Worm (Caenorhabditis elegans) whole organism, L2 larva: ENCODE data around the gene F54H12.8.

Experiments
- C34F6.9 ChIP-seq: fragments of 150-350 bp; optimal IDR thresholded peaks from 2 replicates; lab custom pipeline; 2014; ENCODE audit warnings: missing biosample characterization, missing genetic modification characterization
- F13H6.1 ChIP-seq: sonication (generic microtip); optimal IDR thresholded peaks from 2 replicates; lab custom pipeline; 2016; ENCODE audit warnings: missing genetic modification characterization, missing compliant biosample characterization
- R02D3.7 ChIP-seq: fragments of 150-350 bp; optimal IDR thresholded peaks from 2 replicates; lab custom pipeline; 2014; ENCODE audit warnings: missing biosample characterization, missing genetic modification characterization
- Y55F3AM.14 ChIP-seq: fragments of 200-800 bp; sonication (Bioruptor generic); optimal IDR thresholded peaks from 2 replicates; lab custom pipeline; 2018; ENCODE audit warnings: mild to moderate bottlenecking, missing genetic modification characterization, missing compliant biosample characterization
- ZK546.5 ChIP-seq: sonication (generic microtip); optimal IDR thresholded peaks from 2 replicates; lab custom pipeline; 2017; ENCODE audit warnings: missing biosample characterization, missing genetic modification characterization
- alr-1 ChIP-seq: fragments of 150-350 bp; optimal IDR thresholded peaks from 2 replicates; lab custom pipeline; 2014; ENCODE audit warnings: missing biosample characterization, missing genetic modification characterization
- aly-2 ChIP-seq: fragments of 150-350 bp; optimal IDR thresholded peaks from 2 replicates; lab custom pipeline; 2014; ENCODE audit warnings: missing biosample characterization, missing genetic modification characterization
- ama-1 ChIP-seq: fragments of 150-350 bp; optimal IDR thresholded peaks from 2 replicates; lab custom pipeline; 2018; ENCODE audit warnings: inconsistent platforms
- blmp-1 ChIP-seq: sonication (generic microtip); optimal IDR thresholded peaks from 2 replicates; lab custom pipeline; 2017; ENCODE audit warnings: missing genetic modification characterization, mild to moderate bottlenecking, missing compliant biosample characterization, antibody characterized with exemption, moderate library complexity; ENCODE audit not compliant: insufficient read depth
- ceh-16 ChIP-seq: fragments of 150-350 bp; optimal IDR thresholded peaks from 2 replicates; lab custom pipeline; 2014; ENCODE audit warnings: missing biosample characterization, missing genetic modification characterization
- ceh-82 ChIP-seq: fragments of 150-350 bp; optimal IDR thresholded peaks from 2 replicates; lab custom pipeline; 2014; ENCODE audit warnings: missing biosample characterization, missing genetic modification characterization
- crh-2 ChIP-seq: sonication (generic microtip); optimal IDR thresholded peaks from 2 replicates; lab custom pipeline; 2017; ENCODE audit warnings: missing biosample characterization, missing genetic modification characterization
- dmd-4 ChIP-seq: sonication (generic microtip); optimal IDR thresholded peaks from 2 replicates; lab custom pipeline; 2017; ENCODE audit warnings: missing biosample characterization, missing genetic modification characterization
- egl-27 ChIP-seq: sonication (generic microtip); optimal IDR thresholded peaks from 3 replicates; lab custom pipeline; 2017; ENCODE audit warnings: missing biosample characterization, missing genetic modification reagents, missing genetic modification characterization
- elt-1 ChIP-seq: fragments of 150-350 bp; optimal IDR thresholded peaks from 2 replicates; lab custom pipeline; 2014; ENCODE audit warnings: missing biosample characterization, missing genetic modification characterization
- elt-3 ChIP-seq: sonication (generic microtip); optimal IDR thresholded peaks from 2 replicates; lab custom pipeline; 2017; ENCODE audit warnings: missing biosample characterization, missing genetic modification characterization
- fos-1 ChIP-seq: fragments of 150-350 bp; optimal IDR thresholded peaks from 2 replicates; lab custom pipeline; 2014; ENCODE audit warnings: missing biosample characterization, missing genetic modification characterization
- gmeb-1 ChIP-seq: fragments of 150-350 bp; optimal IDR thresholded peaks from 2 replicates; lab custom pipeline; 2014; ENCODE audit warnings: missing biosample characterization, missing genetic modification characterization
- lin-11 ChIP-seq: fragments of 150-350 bp; sonication (generic microtip); optimal IDR thresholded peaks from 2 replicates; lab custom pipeline; 2014; ENCODE audit warnings: missing biosample characterization, missing genetic modification characterization, inconsistent platforms, mixed read lengths
- lin-13 ChIP-seq: fragments of 150-350 bp; optimal IDR thresholded peaks from 2 replicates; lab custom pipeline; 2014; ENCODE audit warnings: missing biosample characterization, missing genetic modification reagents, missing genetic modification characterization
- lin-39 ChIP-seq: fragments of 150-350 bp; optimal IDR thresholded peaks from 2 replicates; lab custom pipeline; 2014; ENCODE audit warnings: missing biosample characterization, missing genetic modification reagents, missing genetic modification characterization
- lsy-2 ChIP-seq, 2 experiments: fragments of 150-350 bp in 1 of 2; sonication (generic microtip) in 1 of 2; optimal IDR thresholded peaks; 2 replicates each; lab custom pipeline; 2014 to 2017; ENCODE audit warnings: missing biosample characterization in 2 of 2, missing genetic modification characterization in 2 of 2
- mab-5 ChIP-seq: fragments of 150-350 bp; optimal IDR thresholded peaks from 2 replicates; lab custom pipeline; 2014; ENCODE audit warnings: missing biosample characterization, missing genetic modification characterization
- mbf-1 ChIP-seq: sonication (generic microtip); optimal IDR thresholded peaks from 2 replicates; lab custom pipeline; 2017; ENCODE audit warnings: missing biosample characterization, missing genetic modification characterization
- mdl-1 ChIP-seq, 2 experiments: fragments of 150-350 bp in 1 of 2; sonication (generic microtip) in 1 of 2; optimal IDR thresholded peaks; 2 replicates each; lab custom pipeline; 2017; ENCODE audit warnings: missing biosample characterization in 2 of 2, missing genetic modification characterization in 2 of 2
- nhr-10 ChIP-seq: sonication (generic microtip); optimal IDR thresholded peaks from 2 replicates; lab custom pipeline; 2017; ENCODE audit warnings: missing biosample characterization, missing genetic modification characterization
- nhr-11 ChIP-seq: fragments of 150-350 bp; optimal IDR thresholded peaks from 2 replicates; lab custom pipeline; 2014; ENCODE audit warnings: missing biosample characterization, missing genetic modification characterization
- nhr-12 ChIP-seq: fragments of 150-350 bp; optimal IDR thresholded peaks from 2 replicates; lab custom pipeline; 2014; ENCODE audit warnings: missing biosample characterization, missing genetic modification characterization
- nhr-129 ChIP-seq: fragments of 150-350 bp; optimal IDR thresholded peaks from 2 replicates; lab custom pipeline; 2014; ENCODE audit warnings: missing biosample characterization, missing genetic modification characterization
- nhr-21 ChIP-seq: fragments of 150-350 bp; optimal IDR thresholded peaks from 2 replicates; lab custom pipeline; 2014; ENCODE audit warnings: missing biosample characterization, missing genetic modification characterization
- nhr-23 ChIP-seq: fragments of 150-350 bp; optimal IDR thresholded peaks from 2 replicates; lab custom pipeline; 2014; ENCODE audit warnings: missing biosample characterization, missing genetic modification reagents, missing genetic modification characterization
- nhr-237 ChIP-seq: fragments of 150-350 bp; optimal IDR thresholded peaks from 2 replicates; lab custom pipeline; 2014; ENCODE audit warnings: missing biosample characterization, missing genetic modification characterization
- nhr-25 ChIP-seq: fragments of 150-350 bp; sonication (generic microtip); optimal IDR thresholded peaks from 3 replicates; lab custom pipeline; 2014; ENCODE audit warnings: missing biosample characterization, missing genetic modification characterization
- nhr-6 ChIP-seq: fragments of 150-350 bp; optimal IDR thresholded peaks from 2 replicates; lab custom pipeline; 2014; ENCODE audit warnings: missing biosample characterization, missing genetic modification characterization
- nhr-77 ChIP-seq: fragments of 150-350 bp; optimal IDR thresholded peaks from 2 replicates; lab custom pipeline; 2014; ENCODE audit warnings: missing biosample characterization, missing genetic modification characterization
- peb-1 ChIP-seq: fragments of 150-350 bp; optimal IDR thresholded peaks from 2 replicates; lab custom pipeline; 2014; ENCODE audit warnings: missing biosample characterization, missing genetic modification characterization
- sem-4 ChIP-seq: fragments of 150-350 bp; optimal IDR thresholded peaks from 2 replicates; lab custom pipeline; 2014; ENCODE audit warnings: missing biosample characterization, missing genetic modification reagents, missing genetic modification characterization
- skn-1 ChIP-seq: sonication (generic microtip); optimal IDR thresholded peaks from 2 replicates; lab custom pipeline; 2017; ENCODE audit warnings: missing biosample characterization, missing genetic modification characterization
- sma-3 ChIP-seq: sonication (generic microtip); optimal IDR thresholded peaks from 2 replicates; lab custom pipeline; 2016; ENCODE audit warnings: missing genetic modification reagents, missing genetic modification characterization, missing compliant biosample characterization
- sma-9 ChIP-seq, 2 experiments: fragments of 150-350 bp in 1 of 2; sonication (generic microtip) in 1 of 2; optimal IDR thresholded peaks; 2 replicates each; lab custom pipeline; 2014 to 2016; ENCODE audit warnings: missing genetic modification characterization in 2 of 2, mild to moderate bottlenecking in 1 of 2, missing biosample characterization in 1 of 2, missing compliant biosample characterization in 1 of 2, missing genetic modification reagents in 1 of 2, moderate library complexity in 1 of 2
- snpc-4 ChIP-seq: fragments of 150-350 bp; optimal IDR thresholded peaks from 2 replicates; lab custom pipeline; 2014; ENCODE audit warnings: missing biosample characterization, missing genetic modification characterization
- unc-39 ChIP-seq: fragments of 150-350 bp; optimal IDR thresholded peaks from 2 replicates; lab custom pipeline; 2014; ENCODE audit warnings: missing biosample characterization, missing genetic modification characterization
- unc-55 ChIP-seq: fragments of 150-350 bp; sonication (generic microtip); optimal IDR thresholded peaks from 3 replicates; lab custom pipeline; 2014; ENCODE audit warnings: missing biosample characterization, missing genetic modification reagents, missing genetic modification characterization
- unc-62 ChIP-seq: fragments of 150-350 bp; optimal IDR thresholded peaks from 2 replicates; lab custom pipeline; 2014; ENCODE audit warnings: missing biosample characterization, missing genetic modification reagents, missing genetic modification characterization
- zag-1 ChIP-seq: fragments of 150-350 bp; optimal IDR thresholded peaks from 2 replicates; lab custom pipeline; 2014; ENCODE audit warnings: missing biosample characterization, missing genetic modification characterization
- ztf-1 ChIP-seq: fragments of 200-800 bp; sonication (Bioruptor generic); conservative IDR thresholded peaks from 2 replicates; pipeline ENCODE4 v1.3.6; 2022; ENCODE audit warnings: missing genetic modification characterization, missing compliant biosample characterization
- ztf-11 ChIP-seq: sonication (generic microtip); optimal IDR thresholded peaks from 2 replicates; lab custom pipeline; 2017; ENCODE audit warnings: missing biosample characterization, missing genetic modification characterization
- ztf-4 ChIP-seq: fragments of 150-350 bp; optimal IDR thresholded peaks from 2 replicates; lab custom pipeline; 2014; ENCODE audit warnings: missing biosample characterization, missing genetic modification characterization

The F54H12.8 gene

DNA sequence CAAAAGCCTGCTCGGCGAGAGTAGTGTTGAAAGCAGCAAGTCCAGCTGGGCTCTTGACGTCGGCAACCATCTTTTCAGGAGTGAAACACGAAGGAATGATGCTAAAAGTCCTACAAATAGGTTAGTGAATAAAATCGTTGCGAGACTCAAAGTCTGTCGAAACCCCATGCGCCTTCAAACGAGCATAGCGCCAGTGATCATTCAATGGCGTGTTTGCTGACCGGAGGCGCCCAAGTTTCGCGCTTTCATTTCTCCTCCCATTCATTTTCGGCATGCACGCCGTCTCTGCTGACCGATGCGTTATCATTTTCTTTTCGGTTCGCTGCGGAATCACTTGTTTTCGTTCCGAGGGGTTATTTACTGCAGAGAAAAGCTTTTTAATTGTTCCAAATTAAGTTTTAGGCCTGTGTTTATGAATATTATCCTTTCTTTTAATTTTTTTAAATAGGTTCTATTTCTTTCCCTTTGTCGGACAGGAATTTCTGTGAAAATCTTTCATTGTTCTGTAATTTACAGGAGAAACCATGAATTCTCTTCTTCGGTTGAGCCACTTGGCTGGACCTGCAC lies 4.3 kb upstream of the F54H12.8 start, which contains the start of the genes eef-1B.1 and aco-2:
eef-1B.1 (minus strand) TSS at position 186 of the 567 bp plus-strand sequence.
aco-2 (plus strand) TSS at position 517 of the 567 bp plus-strand sequence.
- TF ChIP-seq dmd-4 (tag; lab: Kevin White, UChicago), result no peak
- peak; percentile 93 for TF ChIP-seq gmeb-1 (tag; lab: Kevin White, UChicago)
- TF ChIP-seq nhr-129, result peak; percentile 93
- TF ChIP-seq aly-2, result no peak
- TF ChIP-seq blmp-1, result peak; percentile 82
- no peak for TF ChIP-seq nhr-10 (tag; lab: Kevin White, UChicago)
- TF ChIP-seq nhr-6, result peak; percentile 27
- peak; percentile 95 for TF ChIP-seq sma-9 (GFP tag; optimal IDR thresholded peaks at IDR 0.05; lab: Kevin White, UChicago)
- no peak for TF ChIP-seq sma-9 (tag; optimal IDR thresholded peaks at IDR 0.05; lab: Kevin White, UChicago)
- peak in 1 of 2 experiments; percentile 61 for TF ChIP-seq mdl-1 (tag; optimal IDR thresholded peaks at IDR 0.05; lab: Kevin White, UChicago)
- TF ChIP-seq sma-3 (GFP tag; lab: Kevin White, UChicago), result peak; percentile 94
- no peak for TF ChIP-seq elt-3 (tag; lab: Kevin White, UChicago)
- peak; percentile 52 for TF ChIP-seq zag-1 (tag; lab: Kevin White, UChicago)
- no peak for TF ChIP-seq peb-1
- TF ChIP-seq sem-4 (tag; lab: Kevin White, UChicago), result peak; percentile 75
- no peak for TF ChIP-seq ama-1 (lab: Kevin White, UChicago)
- TF ChIP-seq lin-39 (tag; lab: Kevin White, UChicago), result no peak
- TF ChIP-seq elt-1, result no peak
- peak; percentile 80 for TF ChIP-seq fos-1
- TF ChIP-seq nhr-25 (tag; lab: Kevin White, UChicago), result peak; percentile 94
- peak; percentile 94 for TF ChIP-seq nhr-21 (tag; lab: Kevin White, UChicago)
- peak; percentile 36 for TF ChIP-seq Y55F3AM.14
- TF ChIP-seq lsy-2 (tag; optimal IDR thresholded peaks at IDR 0.05; lab: Kevin White, UChicago), result peak; percentile 86 to 95
- peak; percentile 56 for TF ChIP-seq ceh-16
- peak; percentile 90 for TF ChIP-seq lin-11 (tag; lab: Kevin White, UChicago)
- peak; percentile 86 for TF ChIP-seq mab-5
- TF ChIP-seq snpc-4 (tag; lab: Kevin White, UChicago), result peak; percentile 73
- peak; percentile 89 for TF ChIP-seq lin-13 (GFP tag; lab: Kevin White, UChicago)
- TF ChIP-seq egl-27, result peak; percentile 87
- no peak for TF ChIP-seq ztf-1 (GFP tag; lab: Robert Waterston, UW)
- peak; percentile 26 for TF ChIP-seq unc-62 (GFP tag; lab: Kevin White, UChicago)
- peak; percentile 55 for TF ChIP-seq ztf-4 (tag; lab: Kevin White, UChicago)
- peak; percentile 52 for TF ChIP-seq skn-1 (tag; lab: Kevin White, UChicago)
- TF ChIP-seq nhr-237 (tag; lab: Kevin White, UChicago), result no peak
- TF ChIP-seq nhr-12 (tag; lab: Kevin White, UChicago), result peak; percentile 28
- TF ChIP-seq nhr-11 (tag; lab: Kevin White, UChicago), result no peak
- no peak for TF ChIP-seq ceh-82
- TF ChIP-seq ZK546.5, result peak; percentile 47
- no peak for TF ChIP-seq alr-1 (tag; lab: Kevin White, UChicago)
- TF ChIP-seq mbf-1 (tag; lab: Kevin White, UChicago), result no peak
- peak; percentile 97 for TF ChIP-seq unc-55
- TF ChIP-seq nhr-77 (tag; lab: Kevin White, UChicago), result peak; percentile 80
- TF ChIP-seq R02D3.7 (tag; lab: Kevin White, UChicago), result peak; percentile 50
- peak; percentile 90 for TF ChIP-seq F13H6.1 (tag; lab: Kevin White, UChicago)
- TF ChIP-seq ztf-11 (tag; lab: Kevin White, UChicago), result no peak
- TF ChIP-seq unc-39 (tag; lab: Kevin White, UChicago), result no peak
- TF ChIP-seq crh-2, result peak; percentile 93
- peak; percentile 92 for TF ChIP-seq C34F6.9 (tag; lab: Kevin White, UChicago)
- no peak for TF ChIP-seq nhr-23 (tag; lab: Kevin White, UChicago)
